Fruit fly (Drosophila melanogaster): ENCODE measurements around the gene CG13895.
A peak's percentile ranks its signal among the peaks of the same experiment; 100 is the strongest.

CG13895 gene

dm6 chr3L:666544-666943 is 41.5 kb downstream of the CG13895 start:
- no peak for TF ChIP-seq so (GFP tag; IDR thresholded peaks at IDR 0.05)
- no peak for TF ChIP-seq CG9727 (GFP tag; optimal IDR thresholded peaks at IDR 0.05)
- TF ChIP-seq CG4282 (GFP tag; optimal IDR thresholded peaks at IDR 0.05): no peak
- no peak for TF ChIP-seq zf30C (GFP tag; optimal IDR thresholded peaks at IDR 0.05)
- TF ChIP-seq tup (GFP tag; optimal IDR thresholded peaks at IDR 0.05): no peak
- TF ChIP-seq ab (GFP tag; optimal IDR thresholded peaks at IDR 0.05): no peak

DNA sequence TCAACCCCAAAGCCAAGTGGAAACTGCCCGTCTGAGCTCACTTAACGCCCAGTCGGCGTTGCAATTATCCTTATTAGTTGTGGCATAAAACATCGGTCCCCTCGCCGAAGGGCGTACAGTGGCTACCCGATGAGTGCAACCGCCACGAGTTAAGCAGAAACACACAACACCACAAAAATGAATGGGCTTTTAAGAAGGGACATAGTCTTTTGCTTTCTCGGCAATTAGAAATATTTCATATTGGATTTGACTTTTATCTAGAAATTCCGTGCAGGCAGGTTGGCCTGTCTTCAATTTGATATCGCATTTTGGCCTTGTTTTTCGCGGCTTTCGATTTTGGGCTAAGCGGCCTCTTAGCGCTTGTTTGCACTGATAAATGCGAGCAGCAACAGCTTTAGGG is 44.1 kb downstream of the CG13895 start:
- TF ChIP-seq CG3726 (GFP tag; IDR thresholded peaks at IDR 0.05): 0 out of 3 replicates have a peak, but pooled peaks have one; percentile 28
- TF ChIP-seq Kr (GFP tag; optimal IDR thresholded peaks at IDR 0.05): no peak
- 0 out of 2 replicates have a peak, but pooled peaks have one; percentile 5 for TF ChIP-seq slbo (GFP tag; IDR thresholded peaks at IDR 0.05)
- no peak for TF ChIP-seq CG10979 (tag; optimal IDR thresholded peaks at IDR 0.05)
- TF ChIP-seq gfzf (GFP tag; optimal IDR thresholded peaks at IDR 0.05): no peak
- peak; percentile 47 for TF ChIP-seq corto (GFP tag; optimal IDR thresholded peaks at IDR 0.05)
- TF ChIP-seq Vsx1 (GFP tag; optimal IDR thresholded peaks at IDR 0.05): no peak
- TF ChIP-seq Ets65A (GFP tag): peak; percentile 50
- peak; percentile 25 for TF ChIP-seq sens (GFP tag)
- peak; percentile 22; the same call in 1 of the 3 replicates for TF ChIP-seq row (GFP tag; IDR thresholded peaks at IDR 0.05)
- TF ChIP-seq H15 (GFP tag; IDR thresholded peaks at IDR 0.05): 0 out of 3 replicates have a peak, but pooled peaks have one; percentile 24
- TF ChIP-seq lbe (GFP tag; optimal IDR thresholded peaks at IDR 0.05): peak; percentile 81
- peak; percentile 30 for TF ChIP-seq grau (tag; optimal IDR thresholded peaks at IDR 0.05)
- TF ChIP-seq CG13123 (GFP tag; optimal IDR thresholded peaks at IDR 0.05): no peak
- no peak for TF ChIP-seq Bdp1 (GFP tag; optimal IDR thresholded peaks at IDR 0.05)
- TF ChIP-seq Xrp1 (GFP tag; IDR thresholded peaks at IDR 0.05): peak; percentile 29; the same call in 1 of the 2 replicates
- TF ChIP-seq ewg (GFP tag; optimal IDR thresholded peaks at IDR 0.05): no peak
- no peak for TF ChIP-seq prd (optimal IDR thresholded peaks at IDR 0.05)
- TF ChIP-seq prd (GFP tag; IDR thresholded peaks at IDR 0.05): peak; percentile 51; the same call in 1 of the 3 replicates
- TF ChIP-seq Meics (GFP tag; optimal IDR thresholded peaks at IDR 0.05): no peak
- TF ChIP-seq ems (GFP tag; optimal IDR thresholded peaks at IDR 0.05): no peak
- peak; percentile 22; the same call in 1 of the 2 replicates for TF ChIP-seq CG14667 (GFP tag; IDR thresholded peaks at IDR 0.05)
- TF ChIP-seq Dip2 (GFP tag; IDR thresholded peaks at IDR 0.05): no peak
- TF ChIP-seq Gsc (GFP tag; IDR thresholded peaks at IDR 0.05): no peak
- peak; percentile 1 for TF ChIP-seq nom (GFP tag; optimal IDR thresholded peaks at IDR 0.05)
- TF ChIP-seq org-1 (GFP tag; optimal IDR thresholded peaks at IDR 0.05): no peak

dm6 chr3L:660314-661075 is 47.5 kb downstream of the CG13895 start:
- TF ChIP-seq CG11456 (GFP tag; IDR thresholded peaks at IDR 0.05): 0 out of 3 replicates have a peak, but pooled peaks have one; percentile 26
- no peak for TF ChIP-seq cato (GFP tag; optimal IDR thresholded peaks at IDR 0.05; ENCODE audit: borderline replicate concordance)
- no peak for TF ChIP-seq CG7745 (tag; optimal IDR thresholded peaks at IDR 0.05)
- TF ChIP-seq Ets65A (GFP tag): peak; percentile 46
- no peak for TF ChIP-seq CG16815 (GFP tag; optimal IDR thresholded peaks at IDR 0.05)
- TF ChIP-seq CG4282 (GFP tag; optimal IDR thresholded peaks at IDR 0.05): no peak
- TF ChIP-seq MTF-1 (GFP tag; optimal IDR thresholded peaks at IDR 0.05; ENCODE audit: borderline replicate concordance): no peak
- peak; percentile 14 for TF ChIP-seq Med (GFP tag)
- no peak for TF ChIP-seq ase (GFP tag; IDR thresholded peaks at IDR 0.05)
- TF ChIP-seq org-1 (GFP tag; optimal IDR thresholded peaks at IDR 0.05): no peak
- no peak for TF ChIP-seq nerfin-1 (tag; optimal IDR thresholded peaks at IDR 0.05)
- TF ChIP-seq CG11560 (tag; IDR thresholded peaks at IDR 0.05): no peak
- peak; percentile 1 for TF ChIP-seq nom (GFP tag; optimal IDR thresholded peaks at IDR 0.05)
- TF ChIP-seq kah (GFP tag; optimal IDR thresholded peaks at IDR 0.05): no peak
- no peak for TF ChIP-seq CG7839 (tag; optimal IDR thresholded peaks at IDR 0.05)
- no peak for TF ChIP-seq Ravus (GFP tag; IDR thresholded peaks at IDR 0.05)
- no peak for TF ChIP-seq Eip74EF (GFP tag; optimal IDR thresholded peaks at IDR 0.05)
- no peak for TF ChIP-seq CG6175 (GFP tag; IDR thresholded peaks at IDR 0.05)
- no peak for TF ChIP-seq D (optimal IDR thresholded peaks at IDR 0.05)
- no peak for TF ChIP-seq D (GFP tag; optimal IDR thresholded peaks at IDR 0.05)

Data from whole organism, embryonic.